Fruit fly (Drosophila melanogaster) whole organism: ENCODE data around the gene Torsin.

ENCODE experiments used
- EcR ChIP-seq, 2 experiments: fragments of >200 bp; optimal IDR thresholded peaks; 2 replicates each; lab custom pipeline; 2017; ENCODE audit warnings: missing biosample characterization in 2 of 2, missing genetic modification characterization in 2 of 2, missing genetic modification reagents in 2 of 2
- psq ChIP-seq: fragments of >200 bp; optimal IDR thresholded peaks from 2 replicates; lab custom pipeline; 2017

- no peak for TF ChIP-seq psq
- no peak for TF ChIP-seq EcR (GFP tag; optimal IDR thresholded peaks at IDR 0.05; lab: Kevin White, UChicago)
Observed at dm6 chrX:4686723-4687122, 36.9 kb upstream of the Torsin start, which contains the start of gene Pp2C1.
